Worm (Caenorhabditis elegans) whole organism, early embryonic: ENCODE results near the gene cdh-3.
"Not testable (repeated sequence)": the region's sequence is repeated elsewhere in the genome, so short reads cannot be mapped to it uniquely, and the experiment has no call there.

Experiments used
- B0310.2 ChIP-seq: sonication (generic microtip); optimal IDR thresholded peaks from 2 replicates; lab custom pipeline; 2016; ENCODE audit warnings: mild to moderate bottlenecking, missing genetic modification characterization, missing compliant biosample characterization
- aly-1 ChIP-seq: sonication (generic microtip); optimal IDR thresholded peaks from 2 replicates; lab custom pipeline; 2016; ENCODE audit warnings: missing genetic modification characterization, missing compliant biosample characterization
- ama-1 ChIP-seq: fragments of 150-350 bp; optimal IDR thresholded peaks from 2 replicates; lab custom pipeline; 2014
- ceh-13 ChIP-seq: fragments of 200-800 bp; sonication (Bioruptor generic); optimal IDR thresholded peaks from 2 replicates; lab custom pipeline; 2018; ENCODE audit warnings: mild to moderate bottlenecking, missing genetic modification characterization, missing compliant biosample characterization
- flt-1 ChIP-seq: fragments of 200-800 bp; sonication (Bioruptor generic); IDR thresholded peaks from 2 replicates; pipeline ENCODE4 v1.3.6; 2022; ENCODE audit warnings: missing genetic modification characterization, missing compliant biosample characterization
- hmg-4 ChIP-seq: fragments of 200-800 bp; sonication (Bioruptor generic); optimal IDR thresholded peaks from 2 replicates; lab custom pipeline; 2018; ENCODE audit warnings: mild to moderate bottlenecking, missing genetic modification characterization, missing compliant biosample characterization
- tbx-37 ChIP-seq: fragments of 200-800 bp; sonication (Bioruptor generic); conservative IDR thresholded peaks from 2 replicates; pipeline ENCODE4 v1.3.6; 2022; ENCODE audit warnings: missing genetic modification reagents, missing genetic modification characterization, missing compliant biosample characterization
- tra-4 ChIP-seq: sonication (generic microtip); optimal IDR thresholded peaks from 2 replicates; lab custom pipeline; 2017; ENCODE audit warnings: missing genetic modification characterization, missing compliant biosample characterization

DNA sequence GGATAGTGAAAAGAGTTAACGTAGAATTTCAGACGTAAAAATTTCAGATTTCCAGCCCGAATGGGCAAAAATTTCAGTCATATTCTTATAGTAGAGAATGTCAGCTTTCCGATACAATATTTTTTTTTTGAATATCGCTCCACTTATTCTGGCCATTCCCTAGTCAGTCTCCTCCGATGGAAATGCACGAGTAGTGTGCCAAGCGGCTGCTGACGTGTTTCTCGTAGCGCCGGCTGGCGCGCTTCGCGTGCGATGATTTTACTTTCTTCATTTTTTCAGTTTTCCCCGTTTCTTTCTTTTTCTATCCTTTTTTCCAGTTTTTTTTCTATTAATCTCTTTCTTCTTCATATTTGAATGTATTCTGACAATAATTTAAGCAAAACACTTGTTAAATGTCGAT, 16.7 kb upstream of the cdh-3 start:
- TF ChIP-seq hmg-4 (GFP tag; lab: Kevin White, UChicago); ama-1 (lab: Kevin White, UChicago); tbx-37 (GFP tag; lab: Robert Waterston, UW); ceh-13 (GFP tag; lab: Kevin White, UChicago); aly-1 (tag; lab: Kevin White, UChicago); tra-4; B0310.2 (tag; lab: Kevin White, UChicago): not testable (repeated sequence)
- 0 out of 2 replicates have a peak, but pooled peaks have one; percentile 15 for TF ChIP-seq flt-1
